Fruit fly (Drosophila melanogaster) whole organism, wandering third instar larva: ENCODE measurements around the gene CG4133.

Source experiments
- Abd-B ChIP-seq: fragments of >200 bp; optimal IDR thresholded peaks from 2 replicates; lab custom pipeline; 2017; ENCODE audit warnings: missing biosample characterization, missing genetic modification characterization
- CG32264 ChIP-seq: fragments of 200-800 bp; sonication (Bioruptor generic); optimal IDR thresholded peaks from 2 replicates; lab custom pipeline; 2016; ENCODE audit warnings: missing biosample characterization, missing genetic modification characterization
- CG9705 ChIP-seq: fragments of 200-800 bp; sonication (Bioruptor generic); optimal IDR thresholded peaks from 2 replicates; lab custom pipeline; 2018; ENCODE audit warnings: missing biosample characterization, mild to moderate bottlenecking, missing genetic modification characterization
- CrebA ChIP-seq: fragments of 200-800 bp; sonication (Bioruptor generic); optimal IDR thresholded peaks from 2 replicates; lab custom pipeline; 2016; ENCODE audit warnings: missing biosample characterization, mild to moderate bottlenecking, missing genetic modification characterization, borderline replicate concordance
- Dfd ChIP-seq: fragments of >200 bp; optimal IDR thresholded peaks from 2 replicates; lab custom pipeline; 2017; ENCODE audit warnings: missing biosample characterization, missing genetic modification characterization
- Dif ChIP-seq: fragments of 200-275, 200-300 bp; sonication (Bioruptor generic); optimal IDR thresholded peaks from 2 replicates; lab custom pipeline; 2018; ENCODE audit warnings: missing biosample characterization, missing genetic modification characterization; ENCODE audit not compliant: partially characterized antibody
- HLH106 ChIP-seq: fragments of 200-800 bp; optimal IDR thresholded peaks from 3 replicates; lab custom pipeline; 2019; ENCODE audit warnings: missing biosample characterization, mild to moderate bottlenecking, missing genetic modification characterization, moderate library complexity
- Hnf4 ChIP-seq: fragments of 200-800 bp; sonication (Bioruptor generic); optimal IDR thresholded peaks from 2 replicates; lab custom pipeline; 2016; ENCODE audit warnings: missing biosample characterization, mild to moderate bottlenecking, missing genetic modification characterization
- Hr83 ChIP-seq: fragments of 200-300 bp; sonication (Bioruptor generic); optimal IDR thresholded peaks from 2 replicates; lab custom pipeline; 2016; ENCODE audit warnings: missing biosample characterization, mild to moderate bottlenecking, missing genetic modification characterization, moderate library complexity; ENCODE audit not compliant: poor library complexity, severe bottlenecking
- Jra ChIP-seq: sonication (Bioruptor generic); optimal IDR thresholded peaks from 2 replicates; lab custom pipeline; 2016; ENCODE audit warnings: missing biosample characterization, missing genetic modification characterization
- Mio ChIP-seq: sonication (Bioruptor generic); optimal IDR thresholded peaks from 2 replicates; lab custom pipeline; 2016; ENCODE audit warnings: missing biosample characterization, missing genetic modification characterization
- OdsH ChIP-seq: fragments of 200-800 bp; sonication (Bioruptor generic); optimal IDR thresholded peaks from 2 replicates; lab custom pipeline; 2016; ENCODE audit warnings: missing biosample characterization, mild to moderate bottlenecking, missing genetic modification characterization
- Rel ChIP-seq, 2 experiments: fragments of 200-800 bp; sonication (Bioruptor generic) in 1 of 2; optimal IDR thresholded peaks; 2 replicates in 1 of 2; 3 replicates in 1 of 2; lab custom pipeline; 2016 to 2019; ENCODE audit warnings: mild to moderate bottlenecking in 2 of 2, missing biosample characterization in 2 of 2, missing genetic modification characterization in 2 of 2, moderate library complexity in 1 of 2
- Sp1 ChIP-seq: fragments of 200-800 bp; sonication (Bioruptor generic); optimal IDR thresholded peaks from 3 replicates; lab custom pipeline; 2019; ENCODE audit warnings: missing biosample characterization, mild to moderate bottlenecking, missing genetic modification characterization, moderate library complexity
- br ChIP-seq: fragments of 200-800 bp; sonication (Bioruptor generic); optimal IDR thresholded peaks from 2 replicates; lab custom pipeline; 2016; ENCODE audit warnings: missing biosample characterization, missing genetic modification characterization
- brk ChIP-seq: fragments of 200-800 bp; sonication (Bioruptor generic); optimal IDR thresholded peaks from 2 replicates; lab custom pipeline; 2016; ENCODE audit warnings: missing biosample characterization, mild to moderate bottlenecking, missing genetic modification characterization
- dmrt93B ChIP-seq: fragments of 200-800 bp; sonication (Bioruptor generic); optimal IDR thresholded peaks from 2 replicates; lab custom pipeline; 2018; ENCODE audit warnings: missing biosample characterization, mild to moderate bottlenecking, missing genetic modification characterization
- dsf ChIP-seq: sonication (Bioruptor generic); optimal IDR thresholded peaks from 2 replicates; lab custom pipeline; 2016; ENCODE audit warnings: missing biosample characterization, missing genetic modification characterization, borderline replicate concordance
- ey ChIP-seq: fragments of 200-800 bp; sonication (Bioruptor generic); optimal IDR thresholded peaks from 2 replicates; lab custom pipeline; 2016; ENCODE audit warnings: missing biosample characterization, missing genetic modification characterization
- foxo ChIP-seq, 2 experiments: fragments of 200-800 bp; sonication (Bioruptor generic); optimal IDR thresholded peaks; 2 replicates in 1 of 2; 3 replicates in 1 of 2; lab custom pipeline; 2016 to 2017; ENCODE audit warnings: missing biosample characterization in 2 of 2, missing genetic modification characterization in 2 of 2
- fru ChIP-seq: fragments of 200-800 bp; sonication (Bioruptor generic); optimal IDR thresholded peaks from 3 replicates; lab custom pipeline; 2016; ENCODE audit warnings: missing biosample characterization, mild to moderate bottlenecking, missing genetic modification characterization
- h ChIP-seq: fragments of 200-800 bp; sonication (Bioruptor generic); optimal IDR thresholded peaks from 3 replicates; lab custom pipeline; 2016; ENCODE audit warnings: missing biosample characterization, mild to moderate bottlenecking, missing genetic modification characterization
- jim ChIP-seq: fragments of 175-275, 200-325 bp; sonication (Bioruptor generic); optimal IDR thresholded peaks from 2 replicates; lab custom pipeline; 2016; ENCODE audit warnings: missing biosample characterization, mild to moderate bottlenecking, missing genetic modification characterization
- lola ChIP-seq: fragments of >200 bp; optimal IDR thresholded peaks from 2 replicates; lab custom pipeline; 2017; ENCODE audit warnings: missing biosample characterization, missing genetic modification characterization
- pan ChIP-seq: fragments of >200 bp; optimal IDR thresholded peaks from 2 replicates; lab custom pipeline; 2017
- psq ChIP-seq: fragments of 200-800 bp; sonication (Bioruptor generic); optimal IDR thresholded peaks from 3 replicates; lab custom pipeline; 2017; ENCODE audit warnings: missing biosample characterization, mild to moderate bottlenecking, missing genetic modification characterization, moderate library complexity
- rgr ChIP-seq: fragments of 200-800 bp; sonication (Bioruptor generic); optimal IDR thresholded peaks from 3 replicates; lab custom pipeline; 2016; ENCODE audit warnings: missing biosample characterization, mild to moderate bottlenecking, missing genetic modification characterization
- sage ChIP-seq: fragments of 200-800 bp; sonication (Bioruptor generic); optimal IDR thresholded peaks from 2 replicates; lab custom pipeline; 2016; ENCODE audit warnings: missing biosample characterization, mild to moderate bottlenecking, missing genetic modification characterization
- tai ChIP-seq: sonication (Bioruptor generic); optimal IDR thresholded peaks from 2 replicates; lab custom pipeline; 2016; ENCODE audit warnings: missing biosample characterization, missing genetic modification characterization
- usp ChIP-seq: fragments of >200 bp; optimal IDR thresholded peaks from 2 replicates; lab custom pipeline; 2017; ENCODE audit warnings: missing biosample characterization, missing genetic modification characterization
- woc ChIP-seq: sonication (Bioruptor generic); optimal IDR thresholded peaks from 2 replicates; lab custom pipeline; 2016; ENCODE audit warnings: missing biosample characterization, mild to moderate bottlenecking, missing genetic modification characterization

Gene CG4133

dm6 chr2L:425491-425890, 29.8 kb upstream of the CG4133 start:
- TF ChIP-seq dsf (no peak), Rel (GFP tag; optimal IDR thresholded peaks at IDR 0.05; lab: Kevin White, UChicago) (no peak), Rel (tag; optimal IDR thresholded peaks at IDR 0.05; lab: Kevin White, UChicago) (no peak), lola (GFP tag; lab: Kevin White, UChicago) (no peak), CrebA (no peak), CG9705 (GFP tag; lab: Kevin White, UChicago) (no peak), pan (lab: Kevin White, UChicago) (no peak), OdsH (GFP tag; lab: Kevin White, UChicago) (no peak)
- TF ChIP-seq, all 38 proteins: peak for 0

- TF ChIP-seq foxo (GFP tag; optimal IDR thresholded peaks at IDR 0.05; lab: Kevin White, UChicago) (no peak), Rel (GFP tag; optimal IDR thresholded peaks at IDR 0.05; lab: Kevin White, UChicago) (no peak), Rel (tag; optimal IDR thresholded peaks at IDR 0.05; lab: Kevin White, UChicago) (peak; percentile 90), CrebA (no peak)
Measured at dm6 chr2L:426449-426848, 28.9 kb upstream of the CG4133 start.

- peak; percentile 90 for TF ChIP-seq Jra (GFP tag; lab: Kevin White, UChicago)
- peak; percentile 64 for TF ChIP-seq Mio (GFP tag; lab: Kevin White, UChicago)
- TF ChIP-seq Rel (GFP tag; optimal IDR thresholded peaks at IDR 0.05; lab: Kevin White, UChicago): peak; percentile 68
- TF ChIP-seq Rel (tag; optimal IDR thresholded peaks at IDR 0.05; lab: Kevin White, UChicago): peak; percentile 30
- no peak for TF ChIP-seq Abd-B (GFP tag; lab: Kevin White, UChicago)
- TF ChIP-seq jim (GFP tag; lab: Kevin White, UChicago): no peak
- TF ChIP-seq Hr83 (GFP tag; lab: Kevin White, UChicago): peak; percentile 4
- TF ChIP-seq Sp1 (GFP tag; lab: Kevin White, UChicago): peak; percentile 94
- peak; percentile 95 for TF ChIP-seq fru (GFP tag; lab: Kevin White, UChicago)
- peak; percentile 72 for TF ChIP-seq dsf
- TF ChIP-seq h (GFP tag; lab: Kevin White, UChicago): peak; percentile 94
- TF ChIP-seq CG9705 (GFP tag; lab: Kevin White, UChicago): peak; percentile 86
- TF ChIP-seq rgr (GFP tag; lab: Kevin White, UChicago): peak; percentile 93
- TF ChIP-seq Hnf4 (GFP tag; lab: Kevin White, UChicago): peak; percentile 96
- peak; percentile 96 for TF ChIP-seq OdsH (GFP tag; lab: Kevin White, UChicago)
- no peak for TF ChIP-seq tai (GFP tag; lab: Kevin White, UChicago)
- TF ChIP-seq ey (GFP tag; lab: Kevin White, UChicago): peak; percentile 95
- no peak for TF ChIP-seq usp
- TF ChIP-seq woc (GFP tag; lab: Kevin White, UChicago): peak; percentile 95
- TF ChIP-seq brk: peak; percentile 92
- TF ChIP-seq dmrt93B (GFP tag; lab: Kevin White, UChicago): peak; percentile 85
- TF ChIP-seq Dfd (GFP tag; lab: Kevin White, UChicago): no peak
- TF ChIP-seq Dif (GFP tag; lab: Kevin White, UChicago): no peak
- TF ChIP-seq psq: peak; percentile 96
- no peak for TF ChIP-seq pan (lab: Kevin White, UChicago)
- TF ChIP-seq foxo (GFP tag; optimal IDR thresholded peaks at IDR 0.05; lab: Kevin White, UChicago): peak; percentile 74 to 95
- peak; percentile 81 for TF ChIP-seq HLH106 (tag; lab: Kevin White, UChicago)
- TF ChIP-seq br: peak; percentile 97
- TF ChIP-seq CG32264: peak; percentile 77
- peak; percentile 92 for TF ChIP-seq sage (GFP tag; lab: Kevin White, UChicago)
Measured at dm6 chr2L:427338-428234, 27.7 kb upstream of the CG4133 start.

dm6 chr2L:428380-428989, 26.8 kb upstream of the CG4133 start:
- TF ChIP-seq br (no peak), sage (GFP tag; lab: Kevin White, UChicago) (no peak), Rel (GFP tag; optimal IDR thresholded peaks at IDR 0.05; lab: Kevin White, UChicago) (no peak), Rel (tag; optimal IDR thresholded peaks at IDR 0.05; lab: Kevin White, UChicago) (no peak)
